Fruit fly (Drosophila melanogaster): Measurements from ENCODE around the gene Atg14.

dm6 chr3R:29095525-29095924, 20.7 kb upstream of the Atg14 start:
- TF ChIP-seq psq (optimal IDR thresholded peaks at IDR 0.05) (no peak), pan (optimal IDR thresholded peaks at IDR 0.05) (no peak)

All from whole organism.